Fruit fly (Drosophila melanogaster): ENCODE data around the gene Coq4.

The Coq4 gene

DNA sequence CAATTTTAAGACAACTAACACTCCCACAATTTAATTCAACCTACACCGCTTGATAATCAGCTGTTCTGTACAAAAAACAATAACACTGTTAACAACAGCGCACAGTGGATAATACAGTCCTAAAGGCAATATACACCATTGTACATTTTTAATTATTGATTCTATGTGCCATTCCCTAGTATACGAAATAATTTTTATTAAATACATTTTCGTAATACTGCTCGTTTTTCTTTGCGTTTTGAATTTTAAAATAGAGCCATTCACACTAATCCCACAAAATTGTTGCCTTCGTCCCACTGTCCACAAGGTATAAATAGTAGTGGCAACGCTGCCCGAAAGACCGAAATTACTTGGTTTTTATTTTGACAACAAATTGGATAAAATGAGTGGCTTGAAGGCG, at the start of gene Coq4, which contains the start of gene CG32176 (continued):
- TF ChIP-seq CG4617 (GFP tag; optimal IDR thresholded peaks at IDR 0.05; ENCODE audit: borderline replicate concordance) (peak; percentile 99), HLH4C (GFP tag; IDR thresholded peaks at IDR 0.05; ENCODE audit: partially characterized antibody) (peak; percentile 62), Hr51 (GFP tag; optimal IDR thresholded peaks at IDR 0.05) (peak; percentile 98 to 99), grau (tag; optimal IDR thresholded peaks at IDR 0.05) (peak; percentile 97), CG9932 (GFP tag; IDR thresholded peaks at IDR 0.05) (peak; percentile 99), chif (GFP tag; optimal IDR thresholded peaks at IDR 0.05) (peak; percentile 98 to 99), rib (GFP tag; IDR thresholded peaks at IDR 0.05) (peak; percentile 98), CG1602 (GFP tag; optimal IDR thresholded peaks at IDR 0.05) (peak; percentile 98), CG10959 (GFP tag; IDR thresholded peaks at IDR 0.05) (peak; percentile 97), ind (GFP tag; optimal IDR thresholded peaks at IDR 0.05) (peak; percentile 99), Deaf1 (tag; optimal IDR thresholded peaks at IDR 0.05) (peak; percentile 81), NFAT (GFP tag; IDR thresholded peaks at IDR 0.05) (peak; percentile 98), vnd (GFP tag; IDR thresholded peaks at IDR 0.05; ENCODE audit: partially characterized antibody) (peak; percentile 63; the same call in 2 of the 3 replicates), knrl (GFP tag; IDR thresholded peaks at IDR 0.05; ENCODE audit: partially characterized antibody) (peak; percentile 71), gcm2 (GFP tag; optimal IDR thresholded peaks at IDR 0.05) (peak; percentile 97), Scr (GFP tag; IDR thresholded peaks at IDR 0.05; ENCODE audit: partially characterized antibody) (peak; percentile 48), cg (GFP tag; optimal IDR thresholded peaks at IDR 0.05) (no peak), zfh1 (GFP tag; IDR thresholded peaks at IDR 0.05) (peak; percentile 99), CG10267 (tag; optimal IDR thresholded peaks at IDR 0.05) (peak; percentile 91), pan (optimal IDR thresholded peaks at IDR 0.05) (no peak), pan (GFP tag; optimal IDR thresholded peaks at IDR 0.05 in 1 of 2, IDR thresholded peaks at IDR 0.05 in 1 of 2) (peak in 1 of 2 experiments; percentile 99), CG10462 (GFP tag; optimal IDR thresholded peaks at IDR 0.05) (peak; percentile 98), Xrp1 (GFP tag; IDR thresholded peaks at IDR 0.05) (peak; percentile 99), CG17186 (GFP tag; optimal IDR thresholded peaks at IDR 0.05) (peak; percentile 74), E2f1 (GFP tag; IDR thresholded peaks at IDR 0.05) (peak; percentile 98), her (GFP tag; optimal IDR thresholded peaks at IDR 0.05) (peak; percentile 96), sug (tag; optimal IDR thresholded peaks at IDR 0.05) (peak; percentile 96), pfk (GFP tag; optimal IDR thresholded peaks at IDR 0.05) (peak; percentile 49), Bteb2 (GFP tag; optimal IDR thresholded peaks at IDR 0.05) (peak; percentile 98), Spps (tag; optimal IDR thresholded peaks at IDR 0.05) (peak; percentile 93), Trl (optimal IDR thresholded peaks at IDR 0.05) (no peak), Trl (GFP tag; optimal IDR thresholded peaks at IDR 0.05) (peak; percentile 99), hkb (optimal IDR thresholded peaks at IDR 0.05) (peak; percentile 46), hkb (GFP tag; IDR thresholded peaks at IDR 0.05) (peak; percentile 97), CG4854 (GFP tag; optimal IDR thresholded peaks at IDR 0.05) (peak; percentile 98), Hmx (GFP tag; optimal IDR thresholded peaks at IDR 0.05) (peak; percentile 95), scrt (GFP tag; optimal IDR thresholded peaks at IDR 0.05) (peak; percentile 89), Aef1 (GFP tag; IDR thresholded peaks at IDR 0.05) (peak; percentile 97), Rfx (GFP tag; IDR thresholded peaks at IDR 0.05) (peak; percentile 99), CG32772 (GFP tag; IDR thresholded peaks at IDR 0.05) (peak; percentile 98), gcm (GFP tag; optimal IDR thresholded peaks at IDR 0.05) (peak; percentile 98), CG12071 (GFP tag; optimal IDR thresholded peaks at IDR 0.05) (peak; percentile 97), Mes4 (GFP tag; optimal IDR thresholded peaks at IDR 0.05) (peak; percentile 96), Ets65A (GFP tag) (peak; percentile 100), Hr39 (optimal IDR thresholded peaks at IDR 0.05) (no peak), CG3847 (GFP tag; IDR thresholded peaks at IDR 0.05) (peak; percentile 98), CG12299 (tag; optimal IDR thresholded peaks at IDR 0.05) (peak; percentile 96), ewg (GFP tag; optimal IDR thresholded peaks at IDR 0.05) (peak; percentile 94), en (GFP tag; optimal IDR thresholded peaks at IDR 0.05) (peak; percentile 95), CG4282 (GFP tag; optimal IDR thresholded peaks at IDR 0.05) (peak; percentile 99), Dad (GFP tag; optimal IDR thresholded peaks at IDR 0.05) (peak; percentile 97), ssp (GFP tag; IDR thresholded peaks at IDR 0.05) (peak; percentile 92), CG30431 (GFP tag; optimal IDR thresholded peaks at IDR 0.05) (peak; percentile 97)
